Fruit fly (Drosophila melanogaster): ENCODE results near the gene nebu.

Gene nebu

DNA sequence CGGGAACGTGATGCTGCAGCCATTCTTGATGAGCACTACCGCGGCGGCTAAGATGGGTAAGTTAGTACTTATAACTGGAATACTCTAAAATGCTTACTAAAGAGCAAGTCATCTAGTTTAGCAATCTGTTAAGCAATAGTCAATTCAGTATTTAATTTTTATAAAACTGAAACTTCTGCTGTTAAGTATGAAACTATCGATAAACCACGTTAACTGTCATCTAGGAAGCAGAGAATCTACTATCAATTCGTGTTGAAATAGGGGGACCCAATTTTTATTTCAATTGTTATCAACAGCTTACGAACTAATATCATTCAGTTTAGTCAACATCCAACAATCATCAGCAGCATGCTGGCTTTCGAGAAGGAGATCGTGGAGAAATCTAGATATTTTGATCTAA is 34.5 kb downstream of the nebu start, which contains the start of gene CG32110:
Gene CG32110, plus strand, starts transcription at position 301 of the 400 bp plus-strand sequence.
- no peak for TF ChIP-seq CG9705 (GFP tag; optimal IDR thresholded peaks at IDR 0.05)
- TF ChIP-seq CrebA (GFP tag; optimal IDR thresholded peaks at IDR 0.05; ENCODE audit: borderline replicate concordance), result no peak
- TF ChIP-seq usp (GFP tag; optimal IDR thresholded peaks at IDR 0.05), result no peak
- TF ChIP-seq br (GFP tag; optimal IDR thresholded peaks at IDR 0.05), result no peak
- no peak for TF ChIP-seq rgr (GFP tag; optimal IDR thresholded peaks at IDR 0.05)

DNA sequence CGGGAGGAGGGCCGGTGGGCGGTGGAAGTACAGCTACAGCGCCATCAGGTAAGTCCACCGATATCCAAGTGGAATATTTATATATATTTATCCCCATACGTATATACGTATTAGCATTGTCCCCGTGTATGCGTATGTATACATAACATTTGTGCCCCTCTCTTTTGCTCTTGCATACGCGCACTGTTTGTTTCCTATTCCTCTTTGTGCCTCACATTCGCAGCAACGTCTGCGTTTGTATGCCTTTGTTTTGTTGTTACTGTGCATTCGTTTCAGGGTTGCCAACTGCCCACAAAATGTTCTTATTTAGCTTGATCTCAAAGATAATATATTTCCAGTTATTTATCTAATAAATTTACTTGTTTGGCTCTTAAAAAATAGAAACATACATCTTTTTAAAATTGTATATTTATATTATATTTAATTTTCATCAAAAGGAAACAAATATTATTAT is 36.6 kb downstream of the nebu start:
- TF ChIP-seq Rel (GFP tag; optimal IDR thresholded peaks at IDR 0.05) (peak; percentile 46), Rel (tag; optimal IDR thresholded peaks at IDR 0.05) (peak; percentile 32), GATAd (GFP tag; optimal IDR thresholded peaks at IDR 0.05) (no peak), foxo (GFP tag; optimal IDR thresholded peaks at IDR 0.05) (peak in 1 of 2 experiments; percentile 70), h (GFP tag; optimal IDR thresholded peaks at IDR 0.05) (peak; percentile 49), Abd-B (GFP tag; optimal IDR thresholded peaks at IDR 0.05) (no peak), tai (GFP tag; optimal IDR thresholded peaks at IDR 0.05) (no peak), brk (GFP tag; optimal IDR thresholded peaks at IDR 0.05) (no peak), jim (GFP tag; optimal IDR thresholded peaks at IDR 0.05) (no peak), Mio (GFP tag; optimal IDR thresholded peaks at IDR 0.05) (no peak), Vsx2 (GFP tag; optimal IDR thresholded peaks at IDR 0.05; ENCODE audit: partially characterized antibody) (no peak), fru (GFP tag; optimal IDR thresholded peaks at IDR 0.05) (peak; percentile 73), ey (GFP tag; optimal IDR thresholded peaks at IDR 0.05) (peak; percentile 37), Hnf4 (GFP tag; optimal IDR thresholded peaks at IDR 0.05) (no peak), N (GFP tag; optimal IDR thresholded peaks at IDR 0.05) (no peak), sv (GFP tag; optimal IDR thresholded peaks at IDR 0.05) (no peak), usp (GFP tag; optimal IDR thresholded peaks at IDR 0.05) (no peak), psq (GFP tag; optimal IDR thresholded peaks at IDR 0.05) (peak; percentile 99), dsf (GFP tag; optimal IDR thresholded peaks at IDR 0.05; ENCODE audit: borderline replicate concordance) (no peak), Dfd (GFP tag; optimal IDR thresholded peaks at IDR 0.05) (no peak), Hr78 (GFP tag; optimal IDR thresholded peaks at IDR 0.05) (no peak), dmrt93B (GFP tag; optimal IDR thresholded peaks at IDR 0.05) (no peak), CrebA (GFP tag; optimal IDR thresholded peaks at IDR 0.05; ENCODE audit: borderline replicate concordance) (no peak), sage (GFP tag; optimal IDR thresholded peaks at IDR 0.05) (peak; percentile 78), br (GFP tag; optimal IDR thresholded peaks at IDR 0.05) (peak; percentile 23), dl (GFP tag; optimal IDR thresholded peaks at IDR 0.05; ENCODE audit: insufficient read depth in 1 of 2, partially characterized antibody in 2 of 2) (no peak), Dif (GFP tag; optimal IDR thresholded peaks at IDR 0.05; ENCODE audit: partially characterized antibody) (no peak), Hr83 (GFP tag; optimal IDR thresholded peaks at IDR 0.05; ENCODE audit: poor library complexity, severe bottlenecking) (peak; percentile 69), rgr (GFP tag; optimal IDR thresholded peaks at IDR 0.05) (peak; percentile 70), lola (GFP tag; optimal IDR thresholded peaks at IDR 0.05) (no peak), pan (optimal IDR thresholded peaks at IDR 0.05) (no peak), woc (GFP tag; optimal IDR thresholded peaks at IDR 0.05) (peak; percentile 55), CG9705 (GFP tag; optimal IDR thresholded peaks at IDR 0.05) (peak; percentile 34), HLH106 (tag; optimal IDR thresholded peaks at IDR 0.05) (peak; percentile 63), CG32264 (GFP tag; optimal IDR thresholded peaks at IDR 0.05) (no peak), OdsH (GFP tag; optimal IDR thresholded peaks at IDR 0.05) (peak; percentile 66), Myc (optimal IDR thresholded peaks at IDR 0.05) (no peak), Sp1 (GFP tag; optimal IDR thresholded peaks at IDR 0.05) (peak; percentile 67), Jra (GFP tag; optimal IDR thresholded peaks at IDR 0.05) (no peak)

DNA sequence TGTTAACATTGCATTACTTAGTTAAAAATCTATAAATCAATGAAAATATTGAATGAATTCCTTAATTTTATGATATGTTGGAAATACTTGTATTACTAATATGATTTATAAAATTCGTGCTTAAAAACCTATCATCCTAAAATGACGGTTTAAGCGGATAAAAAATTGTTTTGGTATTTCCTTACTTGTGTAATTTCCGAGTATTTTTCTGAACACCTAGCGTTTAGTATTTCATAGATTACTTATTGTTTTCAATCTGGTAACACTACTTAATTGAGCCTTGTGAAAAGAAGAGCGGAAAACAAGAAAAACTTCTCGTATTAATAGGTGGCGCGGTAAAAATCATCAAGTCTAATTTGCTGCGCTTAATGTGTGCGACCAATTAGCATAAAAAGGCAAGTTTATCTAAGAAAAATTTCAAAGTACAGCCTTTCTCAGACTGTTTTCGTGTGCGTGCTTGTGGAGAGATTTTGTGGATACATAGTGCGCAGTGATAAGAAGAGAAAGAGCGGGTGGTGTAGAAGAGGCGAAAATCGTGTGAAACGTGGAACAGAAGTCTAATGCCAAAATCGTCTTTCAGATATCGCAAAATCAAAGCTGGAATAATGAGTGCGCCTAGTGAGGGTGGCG is 37.1 kb downstream of the nebu start, which contains the start of gene Sap130:
Gene Sap130, plus strand, starts transcription at position 243 of the 630 bp plus-strand sequence.
- TF ChIP-seq HLH106 (tag; optimal IDR thresholded peaks at IDR 0.05), result no peak
- no peak for TF ChIP-seq br (GFP tag; optimal IDR thresholded peaks at IDR 0.05)
- no peak for TF ChIP-seq pan (optimal IDR thresholded peaks at IDR 0.05)
- no peak for TF ChIP-seq h (GFP tag; optimal IDR thresholded peaks at IDR 0.05)

Data from whole organism, wandering third instar larva.